Worm (Caenorhabditis elegans): Measurements from ENCODE around the gene Y71H2AM.3.
"Not testable (repeated sequence)": the region's sequence is repeated elsewhere in the genome, so short reads cannot be mapped to it uniquely, and the experiment has no call there.

Y71H2AM.3 gene

ce11 chrIII:2840877-2841540 is 35.8 kb downstream of the Y71H2AM.3 start, which contains the start of gene Y71H2AR.2:
Gene Y71H2AR.2, minus strand, starts transcription at chrIII:2840927.
- no peak for TF ChIP-seq tbx-37 (GFP tag; conservative IDR thresholded peaks at IDR 0.05)
- no peak for TF ChIP-seq tra-4 (tag; optimal IDR thresholded peaks at IDR 0.05)
- TF ChIP-seq ceh-36 (tag; optimal IDR thresholded peaks at IDR 0.05), result no peak
- TF ChIP-seq ceh-13 (GFP tag; optimal IDR thresholded peaks at IDR 0.05), result no peak
- TF ChIP-seq pes-1 (GFP tag; IDR thresholded peaks at IDR 0.05), result no peak
- TF ChIP-seq hnd-1 (tag; optimal IDR thresholded peaks at IDR 0.05), result no peak
- TF ChIP-seq ets-7 (tag; optimal IDR thresholded peaks at IDR 0.05), result no peak
- no peak for TF ChIP-seq hmbx-1 (tag; optimal IDR thresholded peaks at IDR 0.05)
- no peak for TF ChIP-seq sea-1 (GFP tag; conservative IDR thresholded peaks at IDR 0.05)

ce11 chrIII:2841856-2842373 is 36.7 kb downstream of the Y71H2AM.3 start, which contains the start of gene H34I24.2:
Gene H34I24.2, plus strand, starts transcription at chrIII:2842044.
- TF ChIP-seq B0310.2 (tag; optimal IDR thresholded peaks at IDR 0.05), result no peak
- TF ChIP-seq scrt-1 (GFP tag; IDR thresholded peaks at IDR 0.05), result no peak
- no peak for TF ChIP-seq tbx-37 (GFP tag; conservative IDR thresholded peaks at IDR 0.05)
- TF ChIP-seq sea-1 (GFP tag; conservative IDR thresholded peaks at IDR 0.05), result no peak
- no peak for TF ChIP-seq ets-7 (tag; optimal IDR thresholded peaks at IDR 0.05)
- no peak for TF ChIP-seq F13C5.2 (tag; optimal IDR thresholded peaks at IDR 0.05)
- TF ChIP-seq hnd-1 (tag; optimal IDR thresholded peaks at IDR 0.05), result no peak
- no peak for TF ChIP-seq hmg-4 (GFP tag; optimal IDR thresholded peaks at IDR 0.05)
- TF ChIP-seq flt-1 (GFP tag; IDR thresholded peaks at IDR 0.05), result no peak

DNA sequence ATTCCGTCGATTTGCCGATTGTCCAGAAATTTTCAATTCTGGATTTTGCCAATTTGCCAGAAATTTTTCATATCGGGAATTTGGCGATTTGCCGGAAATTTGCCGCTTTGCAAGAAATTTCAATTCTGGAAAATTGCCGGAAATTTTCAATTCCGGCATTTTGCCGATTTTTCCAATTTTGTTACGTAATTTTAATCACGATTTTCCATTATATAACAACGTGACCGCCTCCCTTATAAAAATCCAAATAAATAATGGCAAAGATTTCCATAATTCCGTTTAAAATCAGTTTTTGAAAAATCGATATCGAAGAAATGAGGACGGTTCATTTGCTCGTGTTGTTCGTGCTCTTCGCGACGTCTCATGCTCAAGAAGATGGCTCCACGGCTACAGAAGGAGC is 41.5 kb downstream of the Y71H2AM.3 start, which contains the start of gene H34I24.1:
H34I24.1 (plus strand) TSS at position 301 of the 400 bp plus-strand sequence.
- TF ChIP-seq ceh-13 (GFP tag; optimal IDR thresholded peaks at IDR 0.05); sea-1 (GFP tag; conservative IDR thresholded peaks at IDR 0.05); hmg-4 (GFP tag; optimal IDR thresholded peaks at IDR 0.05): not testable (repeated sequence)

- TF ChIP-seq sea-1 (GFP tag; conservative IDR thresholded peaks at IDR 0.05) (no peak), flt-1 (GFP tag; IDR thresholded peaks at IDR 0.05) (no peak), tra-4 (tag; optimal IDR thresholded peaks at IDR 0.05) (no peak), ceh-36 (tag; optimal IDR thresholded peaks at IDR 0.05) (no peak)
Observed at ce11 chrIII:2855929-2856328, 50.7 kb downstream of the Y71H2AM.3 start, which contains the start of gene F56F11.4. Gene F56F11.4, plus strand, starts transcription at chrIII:2856229.

ce11 chrIII:2858334-2858733 is 53.1 kb downstream of the Y71H2AM.3 start:
- no peak for TF ChIP-seq B0310.2 (tag; optimal IDR thresholded peaks at IDR 0.05)
- no peak for TF ChIP-seq sea-1 (GFP tag; conservative IDR thresholded peaks at IDR 0.05)

Measured in whole organism, early embryonic.